Worm (Caenorhabditis elegans) whole organism, late embryonic: ENCODE measurements around the gene abu-2.

Source experiments
- C38D4.7 ChIP-seq: fragments of 200-800 bp; sonication (Bioruptor generic); optimal IDR thresholded peaks from 2 replicates; lab custom pipeline; 2018; ENCODE audit warnings: mild to moderate bottlenecking, missing genetic modification characterization, moderate library complexity, missing compliant biosample characterization
- F13H6.1 ChIP-seq: sonication (generic microtip); optimal IDR thresholded peaks from 2 replicates; lab custom pipeline; 2016; ENCODE audit warnings: missing genetic modification characterization, missing compliant biosample characterization
- K02D7.2 ChIP-seq: sonication (generic microtip); optimal IDR thresholded peaks from 2 replicates; lab custom pipeline; 2017; ENCODE audit warnings: mild to moderate bottlenecking, missing genetic modification characterization, missing compliant biosample characterization
- K09A11.1 ChIP-seq: sonication (generic microtip); optimal IDR thresholded peaks from 2 replicates; lab custom pipeline; 2017; ENCODE audit warnings: antibody characterized with exemption, mild to moderate bottlenecking, missing genetic modification characterization, missing compliant biosample characterization; ENCODE audit not compliant: insufficient read depth
- Y22D7AL.16 ChIP-seq: sonication (generic microtip); optimal IDR thresholded peaks from 2 replicates; lab custom pipeline; 2016; ENCODE audit warnings: missing genetic modification characterization, missing compliant biosample characterization
- ceh-14 ChIP-seq: sonication (generic microtip); optimal IDR thresholded peaks from 2 replicates; lab custom pipeline; 2016; ENCODE audit warnings: missing genotype, missing genetic modification characterization, missing compliant biosample characterization
- ceh-18 ChIP-seq: sonication (generic microtip); optimal IDR thresholded peaks from 2 replicates; lab custom pipeline; 2016; ENCODE audit warnings: missing genetic modification characterization, missing compliant biosample characterization
- ceh-22 ChIP-seq: sonication (generic microtip); optimal IDR thresholded peaks from 2 replicates; lab custom pipeline; 2017; ENCODE audit warnings: missing biosample characterization, missing genetic modification characterization
- ceh-24 ChIP-seq: sonication (generic microtip); optimal IDR thresholded peaks from 2 replicates; lab custom pipeline; 2016; ENCODE audit warnings: mild to moderate bottlenecking, missing genetic modification characterization, missing compliant biosample characterization
- ceh-31 ChIP-seq: sonication (generic microtip); optimal IDR thresholded peaks from 2 replicates; lab custom pipeline; 2016; ENCODE audit warnings: missing genetic modification characterization, missing compliant biosample characterization
- ceh-45 ChIP-seq: fragments of 200-800 bp; sonication (Bioruptor generic); IDR thresholded peaks from 2 replicates; pipeline ENCODE4 v1.3.6; 2022; ENCODE audit warnings: missing genetic modification reagents, missing genetic modification characterization, missing compliant biosample characterization
- ceh-48 ChIP-seq: sonication (generic microtip); optimal IDR thresholded peaks from 2 replicates; lab custom pipeline; 2016; ENCODE audit warnings: missing genetic modification characterization, inconsistent platforms, missing compliant biosample characterization
- che-1 ChIP-seq: sonication (generic microtip); optimal IDR thresholded peaks from 2 replicates; lab custom pipeline; 2016; ENCODE audit warnings: mild to moderate bottlenecking, missing genetic modification characterization, missing compliant biosample characterization
- dmd-4 ChIP-seq: sonication (generic microtip); optimal IDR thresholded peaks from 2 replicates; lab custom pipeline; 2016; ENCODE audit warnings: borderline replicate concordance, missing genetic modification characterization, missing compliant biosample characterization
- elt-2 ChIP-seq: sonication (generic microtip); optimal IDR thresholded peaks from 2 replicates; lab custom pipeline; 2016; ENCODE audit warnings: missing genetic modification reagents, missing genetic modification characterization, missing compliant biosample characterization
- elt-4 ChIP-seq: sonication (generic microtip); optimal IDR thresholded peaks from 2 replicates; lab custom pipeline; 2016; ENCODE audit warnings: missing genetic modification characterization, missing compliant biosample characterization
- ets-4 ChIP-seq: sonication (generic microtip); optimal IDR thresholded peaks from 2 replicates; lab custom pipeline; 2016; ENCODE audit warnings: missing genetic modification characterization, missing compliant biosample characterization
- fax-1 ChIP-seq: sonication (generic microtip); optimal IDR thresholded peaks from 2 replicates; lab custom pipeline; 2016; ENCODE audit warnings: missing genotype, missing genetic modification characterization, missing compliant biosample characterization
- fkh-10 ChIP-seq: fragments of 150-350 bp; optimal IDR thresholded peaks from 2 replicates; lab custom pipeline; 2014; ENCODE audit warnings: missing biosample characterization, missing genetic modification reagents, missing genetic modification characterization
- hlh-13 ChIP-seq: fragments of 200-800 bp; sonication (Bioruptor generic); optimal IDR thresholded peaks from 2 replicates; lab custom pipeline; 2018; ENCODE audit warnings: mild to moderate bottlenecking, missing genetic modification characterization, missing compliant biosample characterization
- hlh-6 ChIP-seq: sonication (generic microtip); optimal IDR thresholded peaks from 2 replicates; lab custom pipeline; 2016; ENCODE audit warnings: missing genotype, missing genetic modification characterization, missing compliant biosample characterization
- hlh-8 ChIP-seq: sonication (generic microtip); optimal IDR thresholded peaks from 2 replicates; lab custom pipeline; 2016; ENCODE audit warnings: missing genotype, missing genetic modification characterization, missing compliant biosample characterization
- lim-6 ChIP-seq: sonication (generic microtip); optimal IDR thresholded peaks from 2 replicates; lab custom pipeline; 2016; ENCODE audit warnings: missing genetic modification characterization, missing compliant biosample characterization
- lin-11 ChIP-seq: fragments of 200-800 bp; sonication (Bioruptor generic); optimal IDR thresholded peaks from 2 replicates; lab custom pipeline; 2018; ENCODE audit warnings: mild to moderate bottlenecking, missing genetic modification characterization, missing compliant biosample characterization
- mec-3 ChIP-seq: sonication (generic microtip); optimal IDR thresholded peaks from 2 replicates; lab custom pipeline; 2016; ENCODE audit warnings: borderline replicate concordance, missing genetic modification characterization, missing compliant biosample characterization
- nfya-1 ChIP-seq: sonication (generic microtip); optimal IDR thresholded peaks from 2 replicates; lab custom pipeline; 2017; ENCODE audit warnings: missing genetic modification characterization, mild to moderate bottlenecking, missing compliant biosample characterization, antibody characterized with exemption, moderate library complexity
- nhr-11 ChIP-seq: fragments of 150-350 bp; optimal IDR thresholded peaks from 2 replicates; lab custom pipeline; 2014; ENCODE audit warnings: missing biosample characterization, missing genetic modification characterization
- odd-2 ChIP-seq: sonication (generic microtip); optimal IDR thresholded peaks from 2 replicates; lab custom pipeline; 2017; ENCODE audit warnings: antibody characterized with exemption, mild to moderate bottlenecking, missing genetic modification characterization, missing compliant biosample characterization
- pag-3 ChIP-seq: sonication (generic microtip); optimal IDR thresholded peaks from 2 replicates; lab custom pipeline; 2016; ENCODE audit warnings: missing compliant biosample characterization, missing genetic modification characterization, borderline replicate concordance
- pat-9 ChIP-seq: fragments of 200-800 bp; sonication (Bioruptor generic); optimal IDR thresholded peaks from 2 replicates; lab custom pipeline; 2018; ENCODE audit warnings: mild to moderate bottlenecking, missing genetic modification characterization, moderate library complexity, missing compliant biosample characterization
- pax-1 ChIP-seq: fragments of 150-350 bp; optimal IDR thresholded peaks from 2 replicates; lab custom pipeline; 2014; ENCODE audit warnings: missing biosample characterization, missing genetic modification characterization
- rnt-1 ChIP-seq: sonication (generic microtip); optimal IDR thresholded peaks from 2 replicates; lab custom pipeline; 2016; ENCODE audit warnings: missing genetic modification characterization, missing compliant biosample characterization
- sdc-2 ChIP-seq: sonication (generic microtip); optimal IDR thresholded peaks from 2 replicates; lab custom pipeline; 2016; ENCODE audit warnings: missing genotype, missing genetic modification characterization, missing compliant biosample characterization
- syd-9 ChIP-seq: sonication (generic microtip); optimal IDR thresholded peaks from 2 replicates; lab custom pipeline; 2016; ENCODE audit warnings: mild to moderate bottlenecking, missing genetic modification characterization, moderate library complexity, missing compliant biosample characterization
- tbx-2 ChIP-seq: sonication (generic microtip); optimal IDR thresholded peaks from 2 replicates; lab custom pipeline; 2016; ENCODE audit warnings: missing genetic modification characterization, missing compliant biosample characterization
- tbx-7 ChIP-seq: sonication (generic microtip); optimal IDR thresholded peaks from 2 replicates; lab custom pipeline; 2016; ENCODE audit warnings: missing genotype, missing genetic modification characterization, missing compliant biosample characterization
- zip-5 ChIP-seq: sonication (generic microtip); optimal IDR thresholded peaks from 2 replicates; lab custom pipeline; 2016; ENCODE audit warnings: missing genetic modification characterization, missing compliant biosample characterization

The abu-2 gene

ce11 chrX:1453770-1454169 lies 43.3 kb upstream of the abu-2 start, which contains the start of gene cebp-1:
TSS of gene cebp-1 (minus strand) at chrX:1453868.
- peak; percentile 12 for TF ChIP-seq elt-2 (tag; lab: Kevin White, UChicago)
- no peak for TF ChIP-seq syd-9 (tag; lab: Kevin White, UChicago)

- TF ChIP-seq pax-1 (tag; lab: Kevin White, UChicago) (no peak), F13H6.1 (tag; lab: Kevin White, UChicago) (no peak), syd-9 (tag; lab: Kevin White, UChicago) (no peak), hlh-13 (GFP tag; lab: Kevin White, UChicago) (no peak), fkh-10 (GFP tag; lab: Kevin White, UChicago) (no peak), zip-5 (tag; lab: Kevin White, UChicago) (no peak), hlh-6 (tag; lab: Kevin White, UChicago) (no peak), mec-3 (tag; lab: Kevin White, UChicago) (no peak), rnt-1 (tag; lab: Kevin White, UChicago) (no peak), ceh-45 (GFP tag; lab: Robert Waterston, UW) (no peak), Y22D7AL.16 (tag; lab: Kevin White, UChicago) (no peak)
Measured at ce11 chrX:1451816-1452602, 41.6 kb upstream of the abu-2 start.

- TF ChIP-seq elt-4 (tag; lab: Kevin White, UChicago): no peak
- TF ChIP-seq K09A11.1 (tag; lab: Kevin White, UChicago): no peak
- TF ChIP-seq dmd-4 (tag; lab: Kevin White, UChicago): no peak
- no peak for TF ChIP-seq pat-9 (tag; lab: Kevin White, UChicago)
- TF ChIP-seq hlh-13 (GFP tag; lab: Kevin White, UChicago): no peak
- TF ChIP-seq odd-2 (tag; lab: Kevin White, UChicago): no peak
- no peak for TF ChIP-seq lin-11 (tag; lab: Kevin White, UChicago)
- TF ChIP-seq nhr-11 (tag; lab: Kevin White, UChicago): no peak
- TF ChIP-seq fax-1 (tag; lab: Kevin White, UChicago): no peak
- TF ChIP-seq ets-4 (tag; lab: Kevin White, UChicago): no peak
- TF ChIP-seq mec-3 (tag; lab: Kevin White, UChicago): no peak
- no peak for TF ChIP-seq ceh-24 (tag; lab: Kevin White, UChicago)
- no peak for TF ChIP-seq pag-3 (tag; lab: Kevin White, UChicago)
- no peak for TF ChIP-seq pax-1 (tag; lab: Kevin White, UChicago)
- no peak for TF ChIP-seq tbx-7
- TF ChIP-seq lim-6 (tag; lab: Kevin White, UChicago): no peak
- TF ChIP-seq ceh-18 (tag; lab: Kevin White, UChicago): no peak
- no peak for TF ChIP-seq F13H6.1 (tag; lab: Kevin White, UChicago)
Measured at ce11 chrX:1451240-1451639, 40.8 kb upstream of the abu-2 start.

ce11 chrX:1450352-1450818 lies 39.9 kb upstream of the abu-2 start, which contains the start of gene W05H7.1:
TSS of gene W05H7.1 (plus strand) at chrX:1450768.
- TF ChIP-seq elt-2 (tag; lab: Kevin White, UChicago): no peak
- TF ChIP-seq rnt-1 (tag; lab: Kevin White, UChicago): peak; percentile 14
- TF ChIP-seq ceh-22: no peak
- TF ChIP-seq ets-4 (tag; lab: Kevin White, UChicago): no peak
- TF ChIP-seq ceh-48 (tag; lab: Kevin White, UChicago): peak; percentile 70
- TF ChIP-seq ceh-31 (tag; lab: Kevin White, UChicago): peak; percentile 35
- TF ChIP-seq nfya-1 (tag; lab: Kevin White, UChicago): peak; percentile 34
- no peak for TF ChIP-seq che-1 (tag; lab: Kevin White, UChicago)
- no peak for TF ChIP-seq K02D7.2 (tag; lab: Kevin White, UChicago)
- TF ChIP-seq ceh-14 (tag; lab: Kevin White, UChicago): no peak
- peak; percentile 63 for TF ChIP-seq sdc-2 (tag; lab: Kevin White, UChicago)
- no peak for TF ChIP-seq lin-11 (tag; lab: Kevin White, UChicago)
- no peak for TF ChIP-seq hlh-8 (tag; lab: Kevin White, UChicago)
- peak; percentile 4 for TF ChIP-seq ceh-18 (tag; lab: Kevin White, UChicago)
- TF ChIP-seq tbx-2 (tag; lab: Kevin White, UChicago): peak; percentile 60
- no peak for TF ChIP-seq odd-2 (tag; lab: Kevin White, UChicago)
- TF ChIP-seq C38D4.7 (GFP tag; lab: Kevin White, UChicago): no peak
